Worm (Caenorhabditis elegans) whole organism, midembryonic: ENCODE data around the gene pnc-1.

ENCODE experiments used
- T22C8.4 ChIP-seq: fragments of 200-800 bp; sonication (Bioruptor generic); IDR thresholded peaks from 2 replicates; pipeline ENCODE4 v1.3.6; 2022; ENCODE audit warnings: missing genetic modification characterization, missing compliant biosample characterization
- cog-1 ChIP-seq: sonication (generic microtip); optimal IDR thresholded peaks from 2 replicates; lab custom pipeline; 2016; ENCODE audit warnings: missing genetic modification characterization, missing compliant biosample characterization
- flt-1 ChIP-seq: fragments of 200-800 bp; sonication (Bioruptor generic); IDR thresholded peaks from 2 replicates; pipeline ENCODE4 v1.3.6; 2022; ENCODE audit warnings: missing genetic modification characterization, missing compliant biosample characterization
- klf-2 ChIP-seq: fragments of 200-800 bp; sonication (Bioruptor generic); conservative IDR thresholded peaks from 2 replicates; pipeline ENCODE4 v1.3.6; 2022; ENCODE audit warnings: missing genetic modification reagents, missing genetic modification characterization, missing compliant biosample characterization
- med-1 ChIP-seq: sonication (generic microtip); optimal IDR thresholded peaks from 2 replicates; lab custom pipeline; 2017; ENCODE audit warnings: missing genetic modification characterization, mild to moderate bottlenecking, missing compliant biosample characterization, antibody characterized with exemption, missing genetic modification reagents; ENCODE audit not compliant: insufficient read depth
- ref-1 ChIP-seq: fragments of 200-800 bp; sonication (Bioruptor generic); conservative IDR thresholded peaks from 2 replicates; pipeline ENCODE4 v1.3.6; 2022; ENCODE audit warnings: missing genetic modification reagents, missing genetic modification characterization, missing compliant biosample characterization
- tab-1 ChIP-seq: fragments of 200-800 bp; sonication (Bioruptor generic); IDR thresholded peaks from 2 replicates; pipeline ENCODE4 v1.3.6; 2022; ENCODE audit warnings: missing genetic modification characterization, missing compliant biosample characterization
- ztf-23 ChIP-seq: fragments of 200-800 bp; sonication (Bioruptor generic); IDR thresholded peaks from 2 replicates; pipeline ENCODE4 v1.3.6; 2022; ENCODE audit warnings: missing genetic modification reagents, missing genetic modification characterization, missing compliant biosample characterization
- ztf-29 ChIP-seq: fragments of 200-800 bp; sonication (Bioruptor generic); IDR thresholded peaks from 2 replicates; pipeline ENCODE4 v1.3.6; 2022; ENCODE audit warnings: missing genetic modification reagents, missing genetic modification characterization, missing compliant biosample characterization

pnc-1 gene

DNA sequence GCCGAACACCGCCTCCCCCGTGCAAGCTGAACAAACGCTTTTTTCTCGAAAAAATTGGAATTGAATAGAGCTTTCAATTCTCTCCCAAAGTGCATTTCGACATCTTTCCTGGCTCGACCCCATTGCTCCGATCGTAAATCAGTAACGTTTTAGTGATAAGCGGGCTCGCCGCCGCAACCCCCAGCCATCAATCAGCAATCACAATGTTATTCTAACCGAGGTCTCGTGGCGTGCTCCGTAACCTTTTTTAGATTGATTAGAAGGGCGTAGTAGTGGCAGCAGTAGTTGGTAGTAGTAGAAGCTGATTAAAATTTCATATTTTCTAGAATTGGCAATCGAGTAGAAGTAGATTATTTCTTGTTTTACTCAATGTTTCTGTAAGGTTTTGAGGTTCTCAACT is 3.1 kb downstream of the pnc-1 start:
- TF ChIP-seq ref-1 (GFP tag; lab: Robert Waterston, UW) (no peak), klf-2 (no peak)

DNA sequence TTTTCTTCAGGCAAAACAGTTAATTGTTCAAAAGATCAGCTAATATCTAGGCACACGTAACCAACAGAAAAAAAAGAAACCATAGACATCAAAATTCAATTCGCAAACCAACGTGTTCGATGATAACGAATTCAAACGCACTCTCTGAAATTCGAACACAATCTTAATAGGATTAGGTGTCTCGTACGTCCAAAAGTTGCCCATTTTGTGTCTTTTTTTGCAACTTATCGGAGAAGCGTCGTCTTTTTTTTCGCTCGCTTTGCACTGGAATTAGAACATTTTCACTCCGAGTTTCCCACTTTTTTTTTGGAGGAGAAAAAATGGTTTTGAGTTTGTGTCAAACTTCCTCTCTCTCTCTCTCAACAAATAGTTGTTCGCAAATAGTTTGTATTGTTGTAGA is 4.8 kb downstream of the pnc-1 start:
- TF ChIP-seq med-1 (GFP tag; lab: Kevin White, UChicago) (no peak), ztf-23 (no peak), cog-1 (tag; lab: Kevin White, UChicago) (no peak), klf-2 (no peak), ztf-29 (no peak), ref-1 (GFP tag; lab: Robert Waterston, UW) (no peak), flt-1 (no peak), T22C8.4 (no peak), tab-1 (GFP tag; lab: Robert Waterston, UW) (no peak)

DNA sequence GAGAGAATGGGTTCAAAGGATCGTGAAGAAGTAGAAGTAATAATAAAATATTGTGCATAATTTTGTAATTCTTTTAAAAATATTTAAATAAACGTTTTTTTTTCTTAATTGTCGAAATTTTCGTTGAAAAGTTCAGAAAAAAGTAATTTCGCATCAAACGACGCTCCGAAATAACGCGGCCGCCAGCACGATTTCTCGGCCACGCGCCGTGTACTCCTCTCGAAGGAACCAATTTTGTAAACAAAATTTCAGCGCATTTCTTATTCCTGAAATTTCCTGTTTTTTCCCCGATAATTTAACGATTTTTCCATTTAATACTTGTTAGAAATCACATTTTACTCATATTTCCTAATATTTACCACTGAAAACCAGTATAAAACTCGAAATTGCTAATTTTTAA is 7.8 kb downstream of the pnc-1 start, which contains the start of gene Y38C1AA.12:
Y38C1AA.12 (plus strand) TSS at position 211 of the 400 bp plus-strand sequence.
- TF ChIP-seq med-1 (GFP tag; lab: Kevin White, UChicago) (no peak), flt-1 (peak; percentile 84), klf-2 (no peak), ztf-23 (peak; percentile 70; the same call in 1 of the 2 replicates), tab-1 (GFP tag; lab: Robert Waterston, UW) (no peak), cog-1 (tag; lab: Kevin White, UChicago) (peak; percentile 74)

- no peak for TF ChIP-seq flt-1
Observed at ce11 chrIV:194442-194841, 10.2 kb downstream of the pnc-1 start, which contains the start of gene csn-3. TSS of gene csn-3 (plus strand) at chrIV:194742.

DNA sequence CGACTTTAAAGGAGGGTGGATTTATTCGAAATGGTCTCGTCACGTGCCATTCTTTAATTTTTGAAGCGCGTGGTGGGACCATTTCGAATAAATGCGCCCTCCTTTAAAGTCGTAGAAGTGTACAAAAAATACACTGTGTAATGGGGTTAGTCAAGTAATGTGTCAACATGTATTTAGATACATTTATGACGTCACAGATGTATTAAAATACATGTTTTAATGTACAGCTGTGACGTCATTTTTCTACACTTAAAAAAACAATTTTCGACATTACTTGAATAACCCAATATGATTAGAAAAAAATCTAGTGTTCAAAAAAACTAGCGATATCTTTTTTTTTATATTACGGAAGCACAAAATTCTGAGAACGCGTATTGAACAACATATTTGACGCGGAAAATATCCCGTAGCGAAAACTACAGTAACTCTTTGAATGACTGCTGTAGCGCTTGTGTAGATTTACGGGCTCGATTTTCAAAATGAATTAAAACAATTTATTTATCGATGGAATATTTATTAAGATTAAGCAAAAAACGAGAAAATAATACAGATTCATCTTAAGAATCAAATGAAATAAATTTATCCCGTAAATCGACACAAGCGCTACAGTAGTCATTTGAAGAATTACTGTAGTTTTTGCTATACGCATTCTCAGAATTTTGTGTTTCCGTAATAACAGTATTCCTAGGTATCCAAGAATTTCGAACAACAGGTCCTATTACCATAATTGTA is 18.8 kb downstream of the pnc-1 start, which contains the start of gene gfrp-1:
gfrp-1 (plus strand) TSS at position 682 of the 732 bp plus-strand sequence.
- TF ChIP-seq klf-2 (no peak), ref-1 (GFP tag; lab: Robert Waterston, UW) (no peak), cog-1 (tag; lab: Kevin White, UChicago) (no peak), ztf-23 (no peak)

- TF ChIP-seq ref-1 (GFP tag; lab: Robert Waterston, UW), result no peak
- no peak for TF ChIP-seq med-1 (GFP tag; lab: Kevin White, UChicago)
- no peak for TF ChIP-seq tab-1 (GFP tag; lab: Robert Waterston, UW)
- no peak for TF ChIP-seq cog-1 (tag; lab: Kevin White, UChicago)
- no peak for TF ChIP-seq flt-1
- no peak for TF ChIP-seq ztf-29
- TF ChIP-seq klf-2, result no peak
- no peak for TF ChIP-seq T22C8.4
- no peak for TF ChIP-seq ztf-23
Observed at ce11 chrIV:204998-205397, 20.7 kb downstream of the pnc-1 start, which contains the start of gene coa-1. TSS of gene coa-1 (plus strand) at chrIV:205298.

DNA sequence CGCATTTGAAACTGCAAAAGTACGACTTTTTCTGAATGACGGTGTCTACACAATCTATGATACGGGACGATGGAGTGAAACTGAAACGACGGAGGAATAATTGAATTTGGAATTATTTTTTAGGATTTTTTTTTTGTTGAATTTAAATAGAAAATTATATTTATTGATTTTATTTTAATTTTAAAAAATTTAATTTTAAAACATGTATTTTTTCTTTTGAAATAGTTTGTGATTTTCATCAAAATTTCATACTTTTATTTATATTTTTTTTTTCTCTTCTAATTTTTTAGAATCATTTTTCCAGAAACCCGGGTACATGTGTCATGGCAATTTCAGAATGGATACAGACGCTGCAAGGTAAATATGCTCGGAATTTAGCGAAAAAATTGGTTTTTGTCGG is 23.6 kb downstream of the pnc-1 start, which contains the start of gene Y38C1AA.1:
Y38C1AA.1 (plus strand) TSS at position 301 of the 400 bp plus-strand sequence.
- TF ChIP-seq med-1 (GFP tag; lab: Kevin White, UChicago) (no peak), ztf-23 (no peak), cog-1 (tag; lab: Kevin White, UChicago) (no peak), T22C8.4 (no peak), klf-2 (no peak), tab-1 (GFP tag; lab: Robert Waterston, UW) (no peak), ztf-29 (no peak), flt-1 (no peak), ref-1 (GFP tag; lab: Robert Waterston, UW) (no peak)

ce11 chrIV:210591-210990 is 26.3 kb downstream of the pnc-1 start:
- TF ChIP-seq klf-2 (no peak), cog-1 (tag; lab: Kevin White, UChicago) (peak; percentile 27)

- TF ChIP-seq ztf-29 (no peak), klf-2 (no peak), cog-1 (tag; lab: Kevin White, UChicago) (no peak), ref-1 (GFP tag; lab: Robert Waterston, UW) (no peak), T22C8.4 (no peak), med-1 (GFP tag; lab: Kevin White, UChicago) (no peak), tab-1 (GFP tag; lab: Robert Waterston, UW) (no peak), flt-1 (no peak), ztf-23 (no peak)
Observed at ce11 chrIV:218252-218651, 34.0 kb downstream of the pnc-1 start, which contains the start of gene prdx-6. TSS of gene prdx-6 (plus strand) at chrIV:218552.

- TF ChIP-seq tab-1 (GFP tag; lab: Robert Waterston, UW) (no peak), T22C8.4 (no peak), ztf-29 (no peak), klf-2 (no peak), med-1 (GFP tag; lab: Kevin White, UChicago) (no peak), ref-1 (GFP tag; lab: Robert Waterston, UW) (no peak), ztf-23 (no peak), cog-1 (tag; lab: Kevin White, UChicago) (no peak), flt-1 (no peak)
Observed at ce11 chrIV:231673-232072, 47.4 kb downstream of the pnc-1 start, which contains the start of gene gtf-2H1. TSS of gene gtf-2H1 (minus strand) at chrIV:231773.

DNA sequence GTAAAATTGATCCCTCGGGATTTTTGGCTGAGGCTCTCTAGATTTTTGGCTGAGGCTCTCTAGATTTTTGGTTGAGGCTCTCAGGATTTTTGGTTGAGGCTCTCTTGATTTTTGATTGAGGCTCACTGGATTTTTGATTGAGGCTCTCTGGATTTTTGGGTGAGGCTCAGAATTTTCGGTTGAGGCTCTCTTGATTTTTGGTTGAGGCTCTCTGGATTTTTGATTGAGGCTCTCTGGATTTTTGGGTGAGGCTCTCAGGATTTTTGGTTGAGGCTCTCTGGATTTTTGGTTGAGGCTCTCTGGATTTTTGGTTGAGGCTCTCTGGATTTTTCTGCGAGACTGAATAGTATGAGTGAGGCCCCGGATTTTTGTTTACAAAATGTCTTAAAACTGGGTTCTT is 51.9 kb downstream of the pnc-1 start:
- TF ChIP-seq T22C8.4 (no peak), flt-1 (no peak)
